Worm (Caenorhabditis elegans): ENCODE data around the gene gid-7.

- TF ChIP-seq mep-1 (tag; optimal IDR thresholded peaks at IDR 0.05): no peak
- TF ChIP-seq unc-39 (tag; optimal IDR thresholded peaks at IDR 0.05): no peak
- TF ChIP-seq elt-3 (tag; optimal IDR thresholded peaks at IDR 0.05): no peak
- TF ChIP-seq unc-62 (GFP tag; optimal IDR thresholded peaks at IDR 0.05): no peak
- TF ChIP-seq nhr-12 (tag; optimal IDR thresholded peaks at IDR 0.05): no peak
These were observed 6.5 kb downstream of the gid-7 start for ce11 chrV:3750328-3750727.

Measured in whole organism, mixed stage, embryonic.